Worm (Caenorhabditis elegans) whole organism, young adult: ENCODE data around the gene T26G10.1.

Experiments
- F10E7.11 ChIP-seq: sonication (generic microtip); optimal IDR thresholded peaks from 2 replicates; lab custom pipeline; 2017; ENCODE audit warnings: mild to moderate bottlenecking, missing genetic modification characterization, moderate library complexity, missing compliant biosample characterization
- F23B12.7 ChIP-seq: sonication (generic microtip); optimal IDR thresholded peaks from 2 replicates; lab custom pipeline; 2017; ENCODE audit warnings: missing genetic modification characterization, mild to moderate bottlenecking, missing compliant biosample characterization, antibody characterized with exemption, moderate library complexity; ENCODE audit not compliant: insufficient read depth
- F33H1.4 ChIP-seq: fragments of 200-800 bp; sonication (Bioruptor generic); IDR thresholded peaks from 2 replicates; pipeline ENCODE4 v1.3.6; 2022; ENCODE audit warnings: missing genetic modification reagents, missing genetic modification characterization, missing compliant biosample characterization
- F39B2.1 ChIP-seq: fragments of 200-800 bp; sonication (Bioruptor generic); IDR thresholded peaks from 2 replicates; pipeline ENCODE4 v1.3.6; 2022; ENCODE audit warnings: missing genetic modification reagents, missing genetic modification characterization, missing compliant biosample characterization
- F49E8.2 ChIP-seq: sonication (generic microtip); optimal IDR thresholded peaks from 3 replicates; lab custom pipeline; 2017; ENCODE audit warnings: missing genetic modification characterization, mild to moderate bottlenecking, missing compliant biosample characterization, antibody characterized with exemption, moderate library complexity; ENCODE audit not compliant: insufficient read depth
- Y53G8AR.9 ChIP-seq: fragments of 200-800 bp; sonication (Bioruptor generic); conservative IDR thresholded peaks from 2 replicates; pipeline ENCODE4 v1.3.6; 2022; ENCODE audit warnings: missing genetic modification reagents, missing genetic modification characterization, missing compliant biosample characterization
- Y67H2A.10 ChIP-seq: fragments of 200-800 bp; sonication (Bioruptor generic); conservative IDR thresholded peaks from 2 replicates; pipeline ENCODE4 v1.3.6; 2022; ENCODE audit warnings: missing genetic modification reagents, missing genetic modification characterization, missing compliant biosample characterization
- Y95B8A.8 ChIP-seq: fragments of 200-800 bp; sonication (Bioruptor generic); IDR thresholded peaks from 2 replicates; pipeline ENCODE4 v1.3.6; 2022; ENCODE audit warnings: missing genetic modification reagents, missing genetic modification characterization, missing compliant biosample characterization
- attf-5 ChIP-seq: fragments of 200-800 bp; sonication (Bioruptor generic); optimal IDR thresholded peaks from 2 replicates; lab custom pipeline; 2018; ENCODE audit warnings: mild to moderate bottlenecking, missing genetic modification characterization, missing compliant biosample characterization
- attf-6 ChIP-seq: fragments of 200-800 bp; sonication (Bioruptor generic); IDR thresholded peaks from 2 replicates; pipeline ENCODE4 v1.3.6; 2022; ENCODE audit warnings: missing genetic modification reagents, missing genetic modification characterization, missing compliant biosample characterization
- ceh-100 ChIP-seq: fragments of 200-800 bp; sonication (Bioruptor generic); IDR thresholded peaks from 2 replicates; pipeline ENCODE4 v1.3.6; 2022; ENCODE audit warnings: missing genetic modification reagents, missing genetic modification characterization, missing compliant biosample characterization
- ceh-91 ChIP-seq: fragments of 200-800 bp; sonication (Bioruptor generic); IDR thresholded peaks from 2 replicates; pipeline ENCODE4 v1.3.6; 2022; ENCODE audit warnings: missing genetic modification reagents, missing genetic modification characterization, missing compliant biosample characterization
- dpl-1 ChIP-seq: fragments of 150-350 bp; optimal IDR thresholded peaks from 2 replicates; lab custom pipeline; 2014; ENCODE audit warnings: missing biosample characterization, missing genetic modification reagents, missing genetic modification characterization
- efl-1 ChIP-seq: fragments of 150-350 bp; optimal IDR thresholded peaks from 2 replicates; lab custom pipeline; 2014; ENCODE audit warnings: missing biosample characterization, missing genetic modification reagents, missing genetic modification characterization
- egl-18 ChIP-seq: fragments of 200-800 bp; sonication (Bioruptor generic); IDR thresholded peaks from 2 replicates; pipeline ENCODE4 v1.3.6; 2022; ENCODE audit warnings: missing genetic modification reagents, missing genetic modification characterization, missing compliant biosample characterization
- egl-44 ChIP-seq: fragments of 200-800 bp; sonication (Bioruptor generic); IDR thresholded peaks from 2 replicates; pipeline ENCODE4 v1.3.6; 2022; ENCODE audit warnings: missing genetic modification reagents, missing genetic modification characterization, missing compliant biosample characterization
- him-1 ChIP-seq: sonication (generic microtip); optimal IDR thresholded peaks from 2 replicates; lab custom pipeline; 2016; ENCODE audit warnings: missing genotype, missing genetic modification reagents, missing genetic modification characterization, missing compliant biosample characterization
- hlh-12 ChIP-seq: sonication (generic microtip); optimal IDR thresholded peaks from 2 replicates; lab custom pipeline; 2016; ENCODE audit warnings: missing genetic modification characterization, missing compliant biosample characterization
- hmg-1.2 ChIP-seq: fragments of 200-800 bp; sonication (Bioruptor generic); IDR thresholded peaks from 2 replicates; pipeline ENCODE4 v1.3.6; 2022; ENCODE audit warnings: missing genetic modification reagents, missing genetic modification characterization, missing compliant biosample characterization
- hsf-1 ChIP-seq: fragments of 200-800 bp; sonication (Bioruptor generic); IDR thresholded peaks from 2 replicates; pipeline ENCODE4 v1.3.6; 2022; ENCODE audit warnings: missing genetic modification reagents, missing genetic modification characterization, missing compliant biosample characterization
- let-526 ChIP-seq: fragments of 200-800 bp; sonication (Bioruptor generic); IDR thresholded peaks from 2 replicates; pipeline ENCODE4 v1.3.6; 2022; ENCODE audit warnings: missing genetic modification reagents, missing genetic modification characterization, missing compliant biosample characterization
- lin-26 ChIP-seq: fragments of 200-800 bp; sonication (Bioruptor generic); IDR thresholded peaks from 2 replicates; pipeline ENCODE4 v1.3.6; 2022; ENCODE audit warnings: missing genetic modification reagents, missing genetic modification characterization, missing compliant biosample characterization
- lin-54 ChIP-seq: fragments of 200-800 bp; sonication (Bioruptor generic); optimal IDR thresholded peaks from 2 replicates; lab custom pipeline; 2018; ENCODE audit warnings: mild to moderate bottlenecking, missing genetic modification characterization, missing compliant biosample characterization
- lir-1 ChIP-seq: fragments of 200-800 bp; sonication (Bioruptor generic); conservative IDR thresholded peaks from 2 replicates; pipeline ENCODE4 v1.3.6; 2022; ENCODE audit warnings: missing genetic modification reagents, missing genetic modification characterization, missing compliant biosample characterization
- lsl-1 ChIP-seq: fragments of 200-800 bp; sonication (Bioruptor generic); optimal IDR thresholded peaks from 2 replicates; lab custom pipeline; 2018; ENCODE audit warnings: mild to moderate bottlenecking, missing genetic modification characterization, moderate library complexity, missing compliant biosample characterization
- lsy-27 ChIP-seq: sonication (generic microtip); optimal IDR thresholded peaks from 2 replicates; lab custom pipeline; 2017; ENCODE audit warnings: missing genetic modification characterization, mild to moderate bottlenecking, missing compliant biosample characterization, antibody characterized with exemption, missing genotype, borderline replicate concordance; ENCODE audit not compliant: insufficient read depth
- madf-10 ChIP-seq: sonication (generic microtip); optimal IDR thresholded peaks from 2 replicates; lab custom pipeline; 2016; ENCODE audit warnings: mild to moderate bottlenecking, missing genetic modification characterization, missing compliant biosample characterization
- madf-3 ChIP-seq: fragments of 200-800 bp; sonication (Bioruptor generic); IDR thresholded peaks from 2 replicates; pipeline ENCODE4 v1.3.6; 2022; ENCODE audit warnings: missing genetic modification reagents, missing genetic modification characterization, missing compliant biosample characterization
- madf-6 ChIP-seq: fragments of 200-800 bp; sonication (Bioruptor generic); IDR thresholded peaks from 2 replicates; pipeline ENCODE4 v1.3.6; 2022; ENCODE audit warnings: missing genetic modification reagents, missing genetic modification characterization, missing compliant biosample characterization
- madf-8 ChIP-seq: fragments of 200-800 bp; sonication (Bioruptor generic); conservative IDR thresholded peaks from 2 replicates; pipeline ENCODE4 v1.3.6; 2022; ENCODE audit warnings: missing genetic modification reagents, missing genetic modification characterization, missing compliant biosample characterization
- mcd-1 ChIP-seq: fragments of 200-800 bp; sonication (Bioruptor generic); IDR thresholded peaks from 2 replicates; pipeline ENCODE4 v1.3.6; 2022; ENCODE audit warnings: missing genetic modification reagents, missing genetic modification characterization, missing compliant biosample characterization
- mel-28 ChIP-seq: sonication (generic microtip); optimal IDR thresholded peaks from 2 replicates; lab custom pipeline; 2016; ENCODE audit warnings: borderline replicate concordance, mild to moderate bottlenecking, missing genetic modification characterization, missing compliant biosample characterization
- mes-4 ChIP-seq: sonication (generic microtip); optimal IDR thresholded peaks from 2 replicates; lab custom pipeline; 2016; ENCODE audit warnings: missing genotype, missing genetic modification characterization, missing compliant biosample characterization
- nfya-1 ChIP-seq: sonication (generic microtip); optimal IDR thresholded peaks from 2 replicates; lab custom pipeline; 2017; ENCODE audit warnings: antibody characterized with exemption, missing compliant biosample characterization, missing genetic modification characterization, borderline replicate concordance; ENCODE audit not compliant: insufficient read depth
- rcor-1 ChIP-seq: fragments of 200-800 bp; sonication (Bioruptor generic); IDR thresholded peaks from 2 replicates; pipeline ENCODE4 v1.3.6; 2022; ENCODE audit warnings: missing genetic modification reagents, missing genetic modification characterization, missing compliant biosample characterization
- snpc-1.1 ChIP-seq: sonication (generic microtip); optimal IDR thresholded peaks from 2 replicates; lab custom pipeline; 2017; ENCODE audit warnings: missing genetic modification characterization, mild to moderate bottlenecking, missing compliant biosample characterization, antibody characterized with exemption, moderate library complexity, missing genotype, missing genetic modification reagents; ENCODE audit not compliant: insufficient read depth
- snpc-1.3 ChIP-seq: sonication (generic microtip); optimal IDR thresholded peaks from 2 replicates; lab custom pipeline; 2017; ENCODE audit warnings: missing genetic modification characterization, mild to moderate bottlenecking, missing compliant biosample characterization, antibody characterized with exemption, moderate library complexity, missing genotype, missing genetic modification reagents; ENCODE audit not compliant: insufficient read depth
- snpc-3.4 ChIP-seq: sonication (generic microtip); optimal IDR thresholded peaks from 2 replicates; lab custom pipeline; 2017; ENCODE audit warnings: missing genetic modification characterization, mild to moderate bottlenecking, missing compliant biosample characterization, antibody characterized with exemption, moderate library complexity, missing genotype, missing genetic modification reagents
- tlf-1 ChIP-seq: fragments of 200-800 bp; sonication (Bioruptor generic); optimal IDR thresholded peaks from 2 replicates; lab custom pipeline; 2018; ENCODE audit warnings: mild to moderate bottlenecking, missing genetic modification characterization, missing compliant biosample characterization
- unc-130 ChIP-seq: sonication (generic microtip); optimal IDR thresholded peaks from 2 replicates; lab custom pipeline; 2016; ENCODE audit warnings: missing genetic modification reagents, missing genetic modification characterization, missing compliant biosample characterization
- xnd-1 ChIP-seq: sonication (generic microtip); optimal IDR thresholded peaks from 2 replicates; lab custom pipeline; 2016; ENCODE audit warnings: missing genotype, missing genetic modification reagents, missing genetic modification characterization, missing compliant biosample characterization
- zfh-2 ChIP-seq: fragments of 200-800 bp; sonication (Bioruptor generic); conservative IDR thresholded peaks from 2 replicates; pipeline ENCODE4 v1.3.6; 2022; ENCODE audit warnings: missing genetic modification reagents, missing genetic modification characterization, missing compliant biosample characterization
- ztf-18 ChIP-seq: sonication (generic microtip); optimal IDR thresholded peaks from 2 replicates; lab custom pipeline; 2016; ENCODE audit warnings: missing genotype, mild to moderate bottlenecking, missing genetic modification characterization, missing compliant biosample characterization
- ztf-28 ChIP-seq: fragments of 200-800 bp; sonication (Bioruptor generic); IDR thresholded peaks from 2 replicates; pipeline ENCODE4 v1.3.6; 2022; ENCODE audit warnings: missing genetic modification reagents, missing genetic modification characterization, missing compliant biosample characterization

The T26G10.1 gene

ce11 chrIII:9434999-9435398, 28.6 kb upstream of the T26G10.1 start (continued):
- TF ChIP-seq egl-44 (GFP tag; lab: Robert Waterston, UW), result no peak
- TF ChIP-seq him-1, result peak; percentile 77
- TF ChIP-seq xnd-1 (tag; lab: Kevin White, UChicago), result no peak
- TF ChIP-seq zfh-2, result no peak
- TF ChIP-seq rcor-1 (GFP tag; lab: Robert Waterston, UW), result no peak
- no peak for TF ChIP-seq nfya-1 (tag; lab: Kevin White, UChicago)
- TF ChIP-seq F33H1.4 (GFP tag; lab: Robert Waterston, UW), result 0 out of 2 replicates have a peak, but pooled peaks have one; percentile 5
- no peak for TF ChIP-seq let-526 (GFP tag; lab: Robert Waterston, UW)
- TF ChIP-seq mel-28 (tag; lab: Kevin White, UChicago), result no peak
- TF ChIP-seq mes-4 (tag; lab: Kevin White, UChicago), result no peak
- TF ChIP-seq hmg-1.2 (GFP tag; lab: Robert Waterston, UW), result no peak
- peak; percentile 19 for TF ChIP-seq unc-130 (GFP tag; lab: Kevin White, UChicago)
- TF ChIP-seq mcd-1, result no peak
- TF ChIP-seq lir-1 (GFP tag; lab: Robert Waterston, UW), result no peak
- peak; percentile 5 for TF ChIP-seq lin-54 (GFP tag; lab: Kevin White, UChicago)
- 0 out of 2 replicates have a peak, but pooled peaks have one; percentile 22 for TF ChIP-seq hsf-1 (GFP tag; lab: Robert Waterston, UW)
- TF ChIP-seq F23B12.7 (tag; lab: Kevin White, UChicago), result no peak
- no peak for TF ChIP-seq F39B2.1 (GFP tag; lab: Robert Waterston, UW)
- no peak for TF ChIP-seq hlh-12
- TF ChIP-seq Y95B8A.8 (GFP tag; lab: Robert Waterston, UW), result no peak
- 0 out of 2 replicates have a peak, but pooled peaks have one; percentile 50 for TF ChIP-seq Y53G8AR.9 (GFP tag; lab: Robert Waterston, UW)
- TF ChIP-seq madf-10 (tag; lab: Kevin White, UChicago), result no peak
- TF ChIP-seq madf-3 (GFP tag; lab: Robert Waterston, UW), result no peak
- no peak for TF ChIP-seq ceh-91
- no peak for TF ChIP-seq Y67H2A.10 (GFP tag; lab: Robert Waterston, UW)
- no peak for TF ChIP-seq F49E8.2 (tag; lab: Kevin White, UChicago)
- no peak for TF ChIP-seq F10E7.11 (tag; lab: Kevin White, UChicago)
- TF ChIP-seq lin-26 (GFP tag; lab: Robert Waterston, UW), result no peak
- TF ChIP-seq lsy-27 (tag; lab: Kevin White, UChicago), result no peak

- TF ChIP-seq him-1 (peak; percentile 85), ztf-28 (GFP tag; lab: Robert Waterston, UW) (no peak), lsl-1 (peak; percentile 80), egl-18 (no peak), xnd-1 (tag; lab: Kevin White, UChicago) (peak; percentile 94), madf-6 (GFP tag; lab: Robert Waterston, UW) (peak; percentile 99), snpc-1.3 (tag; lab: Kevin White, UChicago) (no peak), attf-5 (GFP tag; lab: Kevin White, UChicago) (no peak), F49E8.2 (tag; lab: Kevin White, UChicago) (peak; percentile 5), ceh-91 (peak; percentile 61), tlf-1 (GFP tag; lab: Kevin White, UChicago) (peak; percentile 15), ceh-100 (no peak), Y53G8AR.9 (GFP tag; lab: Robert Waterston, UW) (0 out of 2 replicates have a peak, but pooled peaks have one; percentile 25), efl-1 (peak; percentile 78), madf-8 (GFP tag; lab: Robert Waterston, UW) (peak; percentile 99), ztf-18 (peak; percentile 96), hsf-1 (GFP tag; lab: Robert Waterston, UW) (peak; percentile 94), dpl-1 (peak; percentile 61), snpc-1.1 (peak; percentile 39), attf-6 (no peak), snpc-3.4 (tag; lab: Kevin White, UChicago) (peak; percentile 77)
These were observed 27.2 kb upstream of the T26G10.1 start, which contains the start of gene cpar-1 for ce11 chrIII:9433576-9434107. Gene cpar-1 (plus strand): TSS chrIII:9434057.
